Fruit fly (Drosophila melanogaster) S2 (cell line): ENCODE data around the gene Argp.
A peak's percentile ranks its signal among the peaks of the same experiment; 100 is the strongest.

ENCODE experiments used
- CG8478 ChIP-seq: fragments of >200 bp; optimal IDR thresholded peaks from 2 replicates; lab custom pipeline; 2018
- CTCF ChIP-seq, 2 experiments: fragments of >200 bp; optimal IDR thresholded peaks; 2 replicates each; lab custom pipeline; 2018

DNA sequence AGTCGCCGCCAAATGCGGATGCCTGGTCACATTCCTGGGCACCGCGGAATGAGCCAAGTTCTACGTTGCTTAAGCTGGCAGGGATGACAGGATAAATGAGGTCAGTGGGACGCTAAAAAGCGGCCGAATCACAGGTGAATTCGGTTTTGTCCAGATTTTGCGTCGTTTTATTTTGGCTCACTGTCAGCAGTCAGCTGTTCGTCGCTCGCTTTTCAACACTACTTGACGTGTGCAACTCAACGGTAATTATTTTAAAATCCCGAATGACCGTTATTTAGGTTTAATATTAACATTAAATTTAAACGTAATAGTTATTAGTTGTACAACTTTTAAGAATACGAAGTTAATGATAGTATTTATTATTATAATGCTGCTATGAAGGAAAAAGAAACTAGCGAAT, 10.4 kb downstream of the Argp start:
- no peak for TF ChIP-seq CG8478 (lab: Kevin White, UChicago)
- peak in 1 of 2 experiments; percentile 10 for TF ChIP-seq CTCF (optimal IDR thresholded peaks at IDR 0.05; lab: Kevin White, UChicago)
